Fruit fly (Drosophila melanogaster) whole organism, embryonic: ENCODE results near the gene RpL32.

Experiments
- Bdp1 ChIP-seq: fragments of 200-800 bp; sonication (Bioruptor generic); optimal IDR thresholded peaks from 3 replicates; lab custom pipeline; 2016; ENCODE audit warnings: missing biosample characterization, missing genetic modification characterization
- Bteb2 ChIP-seq: fragments of 200-800 bp; sonication (Bioruptor generic); optimal IDR thresholded peaks from 2 replicates; lab custom pipeline; 2016; ENCODE audit warnings: missing biosample characterization, missing genetic modification characterization
- CG10147 ChIP-seq: fragments of 200-800 bp; sonication (Bioruptor generic); optimal IDR thresholded peaks from 2 replicates; lab custom pipeline; 2019; ENCODE audit warnings: missing biosample characterization, mild to moderate bottlenecking, missing genetic modification characterization, moderate library complexity
- CG10209 ChIP-seq: fragments of 200-800 bp; sonication (Bioruptor generic); optimal IDR thresholded peaks from 3 replicates; lab custom pipeline; 2017; ENCODE audit warnings: missing biosample characterization, mild to moderate bottlenecking, missing genetic modification characterization, missing genetic modification reagents
- CG12071 ChIP-seq: fragments of 200-800 bp; sonication (Bioruptor generic); optimal IDR thresholded peaks from 3 replicates; lab custom pipeline; 2018; ENCODE audit warnings: missing biosample characterization, mild to moderate bottlenecking, missing genetic modification characterization
- CG12219 ChIP-seq: fragments of 200-800 bp; sonication (Bioruptor generic); optimal IDR thresholded peaks from 3 replicates; lab custom pipeline; 2018; ENCODE audit warnings: missing biosample characterization, mild to moderate bottlenecking, missing genetic modification characterization
- CG13775 ChIP-seq: fragments of 200-800 bp; sonication (Bioruptor generic); optimal IDR thresholded peaks from 3 replicates; lab custom pipeline; 2017; ENCODE audit warnings: missing biosample characterization, mild to moderate bottlenecking, missing genetic modification characterization
- CG14965 ChIP-seq: fragments of 200-800 bp; sonication (Bioruptor generic); optimal IDR thresholded peaks from 2 replicates; lab custom pipeline; 2016; ENCODE audit warnings: missing biosample characterization, missing genetic modification characterization, borderline replicate concordance
- CG17186 ChIP-seq: fragments of 200-800 bp; sonication (Bioruptor generic); optimal IDR thresholded peaks from 3 replicates; lab custom pipeline; 2017; ENCODE audit warnings: missing biosample characterization, missing genetic modification reagents, missing genetic modification characterization
- CG18619 ChIP-seq: fragments of 200-800 bp; sonication (Bioruptor generic); optimal IDR thresholded peaks from 3 replicates; lab custom pipeline; 2017; ENCODE audit warnings: missing biosample characterization, mild to moderate bottlenecking, missing genetic modification characterization
- CG32767 ChIP-seq: fragments of 200-800 bp; sonication (Bioruptor generic); IDR thresholded peaks from 2 replicates; pipeline ENCODE4 v1.3.6; 2022; ENCODE audit warnings: missing biosample characterization, missing genetic modification characterization
- CG34376 ChIP-seq: fragments of 200-800 bp; sonication (Bioruptor generic); optimal IDR thresholded peaks from 2 replicates; lab custom pipeline; 2018; ENCODE audit warnings: missing biosample characterization, mild to moderate bottlenecking, missing genetic modification characterization
- CG3838 ChIP-seq: fragments of 200-800 bp; sonication (Bioruptor generic); optimal IDR thresholded peaks from 3 replicates; lab custom pipeline; 2016; ENCODE audit warnings: missing biosample characterization, missing genetic modification characterization
- CG4424 ChIP-seq: fragments of 200-800 bp; sonication (Bioruptor generic); optimal IDR thresholded peaks from 3 replicates; lab custom pipeline; 2016; ENCODE audit warnings: missing biosample characterization, missing genetic modification characterization
- CG4617 ChIP-seq: fragments of 200-800 bp; sonication (Bioruptor generic); optimal IDR thresholded peaks from 3 replicates; lab custom pipeline; 2016; ENCODE audit warnings: missing biosample characterization, missing genetic modification characterization, borderline replicate concordance
- CG7786 ChIP-seq: fragments of 200-800 bp; sonication (Bioruptor generic); optimal IDR thresholded peaks from 2 replicates; lab custom pipeline; 2016; ENCODE audit warnings: missing biosample characterization, missing genetic modification characterization
- CG8089 ChIP-seq: fragments of 200-800 bp; sonication (Bioruptor generic); optimal IDR thresholded peaks from 3 replicates; lab custom pipeline; 2016; ENCODE audit warnings: missing biosample characterization, missing genetic modification characterization
- CG8388 ChIP-seq: fragments of 200-800 bp; sonication (Bioruptor generic); optimal IDR thresholded peaks from 2 replicates; lab custom pipeline; 2019; ENCODE audit warnings: missing biosample characterization, mild to moderate bottlenecking, missing genetic modification characterization, moderate library complexity
- CG8944 ChIP-seq: fragments of 200-800 bp; sonication (Bioruptor generic); optimal IDR thresholded peaks from 3 replicates; lab custom pipeline; 2016; ENCODE audit warnings: missing biosample characterization, missing genetic modification characterization
- CG9797 ChIP-seq: fragments of 200-800 bp; sonication (Bioruptor generic); optimal IDR thresholded peaks from 3 replicates; lab custom pipeline; 2018; ENCODE audit warnings: missing biosample characterization, mild to moderate bottlenecking, missing genetic modification characterization
- CG9817 ChIP-seq: fragments of 200-800 bp; sonication (Bioruptor generic); optimal IDR thresholded peaks from 2 replicates; lab custom pipeline; 2018; ENCODE audit warnings: missing biosample characterization, mild to moderate bottlenecking, missing genetic modification characterization, moderate library complexity
- D19A ChIP-seq: fragments of 200-800 bp; optimal IDR thresholded peaks from 3 replicates; lab custom pipeline; 2019; ENCODE audit warnings: missing biosample characterization, mild to moderate bottlenecking, missing genetic modification characterization, moderate library complexity
- Deaf1 ChIP-seq: fragments of 200-800 bp; optimal IDR thresholded peaks from 3 replicates; lab custom pipeline; 2019; ENCODE audit warnings: missing biosample characterization, mild to moderate bottlenecking, missing genetic modification characterization, moderate library complexity
- Doc3 ChIP-seq: fragments of 200-800 bp; sonication (Bioruptor generic); IDR thresholded peaks from 3 replicates; pipeline ENCODE4 v1.3.6; 2022; ENCODE audit warnings: missing biosample characterization, missing genetic modification characterization; ENCODE audit not compliant: partially characterized antibody
- Dp ChIP-seq: fragments of 200-800 bp; sonication (Bioruptor generic); optimal IDR thresholded peaks from 2 replicates; lab custom pipeline; 2018; ENCODE audit warnings: missing biosample characterization, mild to moderate bottlenecking, missing genetic modification characterization, moderate library complexity
- HLH3B ChIP-seq: fragments of 200-800 bp; sonication (Bioruptor generic); IDR thresholded peaks from 2 replicates; pipeline ENCODE4 v1.3.6; 2022; ENCODE audit warnings: missing biosample characterization, missing genetic modification characterization
- Hey ChIP-seq: fragments of 200-800 bp; sonication (Bioruptor generic); optimal IDR thresholded peaks from 3 replicates; lab custom pipeline; 2018; ENCODE audit warnings: missing biosample characterization, mild to moderate bottlenecking, missing genetic modification characterization
- Lhr ChIP-seq: fragments of 200-800 bp; sonication (Bioruptor generic); optimal IDR thresholded peaks from 3 replicates; lab custom pipeline; 2017; ENCODE audit warnings: mild to moderate bottlenecking, missing biosample characterization, missing genetic modification reagents, missing genetic modification characterization
- Mad ChIP-seq: fragments of 200-800 bp; sonication (Bioruptor generic); optimal IDR thresholded peaks from 2 replicates; lab custom pipeline; 2016; ENCODE audit warnings: missing biosample characterization, missing genetic modification characterization
- Optix ChIP-seq: fragments of 200-800 bp; sonication (Bioruptor generic); IDR thresholded peaks from 3 replicates; pipeline ENCODE4 v1.3.6; 2022; ENCODE audit warnings: missing biosample characterization, missing genetic modification characterization
- Rx ChIP-seq: fragments of 200-800 bp; sonication (Bioruptor generic); IDR thresholded peaks from 2 replicates; pipeline ENCODE4 v1.3.6; 2022; ENCODE audit warnings: missing biosample characterization, missing genetic modification characterization
- Spps ChIP-seq: fragments of 200-800 bp; sonication (Bioruptor generic); optimal IDR thresholded peaks from 2 replicates; lab custom pipeline; 2018; ENCODE audit warnings: missing biosample characterization, mild to moderate bottlenecking, missing genetic modification characterization
- bowl ChIP-seq: fragments of 200-800 bp; sonication (Bioruptor generic); IDR thresholded peaks from 2 replicates; pipeline ENCODE4 v1.3.6; 2022; ENCODE audit warnings: missing biosample characterization, missing genetic modification characterization
- btn ChIP-seq: fragments of 200-800 bp; sonication (Bioruptor generic); optimal IDR thresholded peaks from 2 replicates; lab custom pipeline; 2016; ENCODE audit warnings: missing biosample characterization, missing genetic modification characterization
- chn ChIP-seq: fragments of 200-800 bp; sonication (Bioruptor generic); optimal IDR thresholded peaks from 2 replicates; lab custom pipeline; 2016; ENCODE audit warnings: missing biosample characterization, missing genetic modification characterization
- dimm ChIP-seq: fragments of 200-800 bp; sonication (Bioruptor generic); IDR thresholded peaks from 2 replicates; pipeline ENCODE4 v1.3.6; 2022; ENCODE audit warnings: missing biosample characterization, missing genetic modification characterization
- dysf ChIP-seq: fragments of 200-800 bp; sonication (Bioruptor generic); IDR thresholded peaks from 3 replicates; pipeline ENCODE4 v1.3.6; 2022; ENCODE audit warnings: missing biosample characterization, missing genetic modification characterization
- fd102C ChIP-seq: fragments of 200-800 bp; sonication (Bioruptor generic); optimal IDR thresholded peaks from 2 replicates; lab custom pipeline; 2018; ENCODE audit warnings: missing biosample characterization, mild to moderate bottlenecking, missing genetic modification characterization, moderate library complexity
- fd3F ChIP-seq: fragments of 200-800 bp; sonication (Bioruptor generic); optimal IDR thresholded peaks from 2 replicates; lab custom pipeline; 2018; ENCODE audit warnings: missing biosample characterization, mild to moderate bottlenecking, missing genetic modification characterization, moderate library complexity
- her ChIP-seq: fragments of 200-800 bp; sonication (Bioruptor generic); optimal IDR thresholded peaks from 2 replicates; lab custom pipeline; 2016; ENCODE audit warnings: missing biosample characterization, missing genetic modification characterization
- klu ChIP-seq: fragments of 200-800 bp; sonication (Bioruptor generic); IDR thresholded peaks from 2 replicates; pipeline ENCODE4 v1.3.6; 2022; ENCODE audit warnings: missing biosample characterization, missing genetic modification characterization
- lbe ChIP-seq: fragments of 200-800 bp; sonication (Bioruptor generic); optimal IDR thresholded peaks from 2 replicates; lab custom pipeline; 2016; ENCODE audit warnings: missing biosample characterization, mild to moderate bottlenecking, missing genetic modification characterization
- nom ChIP-seq: fragments of 200-800 bp; sonication (Bioruptor generic); optimal IDR thresholded peaks from 2 replicates; lab custom pipeline; 2017; ENCODE audit warnings: missing biosample characterization, missing genetic modification characterization, mild to moderate bottlenecking, moderate library complexity, missing genetic modification reagents
- pan ChIP-seq, 4 experiments: fragments of >200 bp in 3 of 4; fragments of 200-800 bp in 1 of 4; sonication (Bioruptor generic) in 1 of 4; optimal IDR thresholded peaks in 3 of 4; IDR thresholded peaks in 1 of 4; 2 replicates each; pipeline versions ENCODE4 v1.3.6 to Lab custom; 2017 to 2022; ENCODE audit warnings: missing biosample characterization in 2 of 4, missing genetic modification characterization in 2 of 4, mixed read lengths in 1 of 4
- pita ChIP-seq: fragments of 200-800 bp; sonication (Bioruptor generic); optimal IDR thresholded peaks from 2 replicates; lab custom pipeline; 2017; ENCODE audit warnings: missing biosample characterization, mild to moderate bottlenecking, missing genetic modification characterization
- ssp ChIP-seq: fragments of 200-800 bp; sonication (Bioruptor generic); IDR thresholded peaks from 2 replicates; pipeline ENCODE4 v1.3.6; 2022; ENCODE audit warnings: missing biosample characterization, missing genetic modification characterization
- tgo ChIP-seq: fragments of 200-800 bp; sonication (Bioruptor generic); IDR thresholded peaks from 3 replicates; pipeline ENCODE4 v1.3.6; 2022; ENCODE audit warnings: missing biosample characterization, missing genetic modification characterization
- wor ChIP-seq: fragments of 200-800 bp; sonication (Bioruptor generic); IDR thresholded peaks from 2 replicates; pipeline ENCODE4 v1.3.6; 2022; ENCODE audit warnings: missing biosample characterization, missing genetic modification characterization
- zfh1 ChIP-seq: fragments of 200-800 bp; sonication (Bioruptor generic); IDR thresholded peaks from 3 replicates; pipeline ENCODE4 v1.3.6; 2022; ENCODE audit warnings: missing biosample characterization, missing genetic modification characterization

The RpL32 gene

dm6 chr3R:30058057-30058868 lies 12.3 kb upstream of the RpL32 start, which contains the start of gene sima (continued):
- peak; percentile 25 for TF ChIP-seq Lhr
- TF ChIP-seq CG10147 (GFP tag; lab: Kevin White, UChicago): peak; percentile 28
- no peak for TF ChIP-seq CG17186 (GFP tag; lab: Kevin White, UChicago)
- no peak for TF ChIP-seq dysf (GFP tag; lab: Robert Waterston, UW)
- TF ChIP-seq fd102C (GFP tag; lab: Kevin White, UChicago): no peak
- TF ChIP-seq CG8089 (GFP tag; lab: Kevin White, UChicago): no peak
- no peak for TF ChIP-seq Rx (GFP tag; lab: Robert Waterston, UW)
- TF ChIP-seq CG10209 (GFP tag; lab: Kevin White, UChicago): no peak
- no peak for TF ChIP-seq CG32767 (GFP tag; lab: Robert Waterston, UW)
- TF ChIP-seq fd3F (GFP tag; lab: Kevin White, UChicago): no peak
- peak; percentile 4 for TF ChIP-seq CG8944
- TF ChIP-seq pita (GFP tag; lab: Kevin White, UChicago): no peak
- no peak for TF ChIP-seq Mad (GFP tag; lab: Kevin White, UChicago)
- TF ChIP-seq CG8388 (GFP tag; lab: Kevin White, UChicago): peak; percentile 44
- TF ChIP-seq chn (GFP tag; lab: Kevin White, UChicago): peak; percentile 37
- no peak for TF ChIP-seq pan (optimal IDR thresholded peaks at IDR 0.05; lab: Kevin White, UChicago)
- peak in 1 of 2 experiments; percentile 65 for TF ChIP-seq pan (GFP tag; optimal IDR thresholded peaks at IDR 0.05 in 1 of 2, IDR thresholded peaks at IDR 0.05 in 1 of 2)
- TF ChIP-seq D19A: peak; percentile 75
- TF ChIP-seq CG4617 (GFP tag; lab: Kevin White, UChicago): peak; percentile 86
- TF ChIP-seq CG14965 (GFP tag; lab: Kevin White, UChicago): no peak
- TF ChIP-seq Bteb2 (GFP tag; lab: Kevin White, UChicago): no peak
- peak; percentile 26 for TF ChIP-seq her
- TF ChIP-seq CG7786: no peak
- peak; percentile 10 for TF ChIP-seq CG4424 (GFP tag; lab: Kevin White, UChicago)
- TF ChIP-seq Bdp1: no peak
- peak; percentile 31; the same call in 2 of the 3 replicates for TF ChIP-seq tgo (GFP tag; lab: Robert Waterston, UW)
- TF ChIP-seq Doc3 (GFP tag; lab: Robert Waterston, UW): no peak
- TF ChIP-seq zfh1 (GFP tag; lab: Robert Waterston, UW): 0 out of 3 replicates have a peak, but pooled peaks have one; percentile 32
- no peak for TF ChIP-seq Spps (tag; lab: Kevin White, UChicago)
- peak; percentile 21 for TF ChIP-seq Dp (GFP tag; lab: Kevin White, UChicago)
- no peak for TF ChIP-seq HLH3B
- TF ChIP-seq lbe (GFP tag; lab: Kevin White, UChicago): peak; percentile 3
- peak; percentile 1 for TF ChIP-seq CG12071
- TF ChIP-seq Deaf1 (tag; lab: Kevin White, UChicago): peak; percentile 30
- no peak for TF ChIP-seq CG3838 (GFP tag; lab: Kevin White, UChicago)
- no peak for TF ChIP-seq CG13775 (GFP tag; lab: Kevin White, UChicago)
- TF ChIP-seq CG34376 (GFP tag; lab: Kevin White, UChicago): peak; percentile 31
- TF ChIP-seq klu: no peak
- no peak for TF ChIP-seq wor (GFP tag; lab: Robert Waterston, UW)
- no peak for TF ChIP-seq CG12219 (GFP tag; lab: Kevin White, UChicago)
- peak; percentile 39 for TF ChIP-seq ssp (GFP tag; lab: Robert Waterston, UW)
- no peak for TF ChIP-seq Hey
- TF ChIP-seq nom (GFP tag; lab: Kevin White, UChicago): peak; percentile 63
- peak; percentile 90 for TF ChIP-seq CG9797 (GFP tag; lab: Kevin White, UChicago)
- no peak for TF ChIP-seq Optix
- no peak for TF ChIP-seq dimm
- no peak for TF ChIP-seq CG18619 (GFP tag; lab: Kevin White, UChicago)
- TF ChIP-seq btn (GFP tag; lab: Kevin White, UChicago): no peak
- peak; percentile 1 for TF ChIP-seq CG9817 (tag; lab: Kevin White, UChicago)
- TF ChIP-seq bowl (GFP tag; lab: Robert Waterston, UW): no peak
